Fruit fly (Drosophila melanogaster) S2 (cell line): ENCODE results near the gene CG43052.

Experiments used
- CG8478 ChIP-seq: fragments of >200 bp; optimal IDR thresholded peaks from 2 replicates; lab custom pipeline; 2018
- CTCF ChIP-seq, 2 experiments: fragments of >200 bp; optimal IDR thresholded peaks; 2 replicates each; lab custom pipeline; 2018

dm6 chr2L:14316704-14317103 lies 35.2 kb upstream of the CG43052 start:
- TF ChIP-seq CTCF (optimal IDR thresholded peaks at IDR 0.05; lab: Kevin White, UChicago) (no peak), CG8478 (lab: Kevin White, UChicago) (no peak)
